Worm (Caenorhabditis elegans): ENCODE results near the gene gldi-3.

DNA sequence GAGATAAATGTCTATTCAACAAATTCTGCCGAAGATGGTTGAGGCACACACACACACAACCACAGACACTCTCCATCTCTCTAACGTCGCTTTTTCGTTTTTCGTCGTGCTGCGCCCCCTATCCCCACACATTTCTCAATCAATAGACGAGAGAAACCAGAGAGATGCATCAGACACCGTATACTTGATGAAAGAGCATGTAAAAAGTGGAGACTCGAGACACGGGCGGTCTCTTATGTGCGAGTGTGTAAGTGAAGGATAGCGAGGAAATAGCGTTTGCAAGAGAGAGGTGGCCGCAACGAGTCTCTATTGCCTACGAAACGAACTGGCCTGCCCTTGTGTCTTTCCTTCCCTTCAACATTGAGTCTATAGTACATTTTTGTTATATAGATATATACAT is 2.9 kb upstream of the gldi-3 start:
- TF ChIP-seq snpc-4 (tag; optimal IDR thresholded peaks at IDR 0.05) = no peak
- no peak for TF ChIP-seq R02D3.7 (tag; optimal IDR thresholded peaks at IDR 0.05)
- TF ChIP-seq egl-27 (tag; optimal IDR thresholded peaks at IDR 0.05) = no peak
- no peak for TF ChIP-seq ZK337.2 (GFP tag; IDR thresholded peaks at IDR 0.05)
- no peak for TF ChIP-seq unc-39 (tag; optimal IDR thresholded peaks at IDR 0.05)
- TF ChIP-seq pqm-1 (tag; optimal IDR thresholded peaks at IDR 0.05) = peak; percentile 94
- TF ChIP-seq daf-12 (tag; optimal IDR thresholded peaks at IDR 0.05) = no peak
- TF ChIP-seq ama-1 (optimal IDR thresholded peaks at IDR 0.05) = peak; percentile 94
- TF ChIP-seq arid-1 (GFP tag; conservative IDR thresholded peaks at IDR 0.05) = peak; percentile 62; the same call in 1 of the 2 replicates
- TF ChIP-seq hlh-30 (tag; optimal IDR thresholded peaks at IDR 0.05; ENCODE audit: insufficient read depth) = peak; percentile 94
- no peak for TF ChIP-seq nhr-76 (tag; optimal IDR thresholded peaks at IDR 0.05)
- no peak for TF ChIP-seq F49E8.2 (tag; optimal IDR thresholded peaks at IDR 0.05; ENCODE audit: borderline replicate concordance)

All from whole organism, L4 larva.